Worm (Caenorhabditis elegans) whole organism, mixed stage, embryonic: ENCODE data around the gene T05H10.8.
A peak's percentile ranks its signal among the peaks of the same experiment; 100 is the strongest.

Source experiments
- blmp-1 ChIP-seq: fragments of 150-350 bp; optimal IDR thresholded peaks from 2 replicates; lab custom pipeline; 2014; ENCODE audit warnings: missing biosample characterization, missing genetic modification characterization
- ceh-43 ChIP-seq: fragments of 200-800 bp; sonication (Bioruptor generic); optimal IDR thresholded peaks from 2 replicates; lab custom pipeline; 2018; ENCODE audit warnings: mild to moderate bottlenecking, missing genetic modification characterization, moderate library complexity, missing compliant biosample characterization
- cnd-1 ChIP-seq: fragments of 200-800 bp; sonication (Bioruptor generic); optimal IDR thresholded peaks from 2 replicates; lab custom pipeline; 2018; ENCODE audit warnings: mild to moderate bottlenecking, missing genetic modification characterization, missing compliant biosample characterization
- drap-1 ChIP-seq: fragments of 200-800 bp; sonication (Bioruptor generic); optimal IDR thresholded peaks from 3 replicates; lab custom pipeline; 2018; ENCODE audit warnings: mild to moderate bottlenecking, missing genetic modification characterization, missing compliant biosample characterization
- elt-1 ChIP-seq: sonication (generic microtip); optimal IDR thresholded peaks from 2 replicates; lab custom pipeline; 2017; ENCODE audit warnings: missing genetic modification characterization, mild to moderate bottlenecking, missing compliant biosample characterization, antibody characterized with exemption, moderate library complexity, borderline replicate concordance; ENCODE audit not compliant: insufficient read depth
- elt-3 ChIP-seq: fragments of 150-350 bp; optimal IDR thresholded peaks from 2 replicates; lab custom pipeline; 2014; ENCODE audit warnings: missing biosample characterization, missing genetic modification characterization
- lsy-2 ChIP-seq: fragments of 150-350 bp; optimal IDR thresholded peaks from 2 replicates; lab custom pipeline; 2014; ENCODE audit warnings: missing biosample characterization, missing genetic modification characterization
- nhr-237 ChIP-seq: fragments of 150-350 bp; optimal IDR thresholded peaks from 2 replicates; lab custom pipeline; 2014; ENCODE audit warnings: missing biosample characterization, missing genetic modification characterization
- nhr-28 ChIP-seq: fragments of 150-350 bp; optimal IDR thresholded peaks from 2 replicates; lab custom pipeline; 2014; ENCODE audit warnings: missing biosample characterization, missing genetic modification characterization
- pha-4 ChIP-seq: fragments of 150-350 bp; optimal IDR thresholded peaks from 2 replicates; lab custom pipeline; 2018; ENCODE audit warnings: missing biosample characterization, missing genetic modification reagents, missing genetic modification characterization
- sem-2 ChIP-seq: fragments of 200-800 bp; sonication (Bioruptor generic); optimal IDR thresholded peaks from 2 replicates; lab custom pipeline; 2018; ENCODE audit warnings: mild to moderate bottlenecking, missing genetic modification characterization, missing compliant biosample characterization
- tbx-8 ChIP-seq: fragments of 200-800 bp; sonication (Bioruptor generic); optimal IDR thresholded peaks from 2 replicates; lab custom pipeline; 2018; ENCODE audit warnings: mild to moderate bottlenecking, missing genetic modification characterization, moderate library complexity, missing compliant biosample characterization
- ztf-11 ChIP-seq: fragments of 150-350 bp; optimal IDR thresholded peaks from 2 replicates; lab custom pipeline; 2014; ENCODE audit warnings: missing biosample characterization, missing genetic modification characterization

DNA sequence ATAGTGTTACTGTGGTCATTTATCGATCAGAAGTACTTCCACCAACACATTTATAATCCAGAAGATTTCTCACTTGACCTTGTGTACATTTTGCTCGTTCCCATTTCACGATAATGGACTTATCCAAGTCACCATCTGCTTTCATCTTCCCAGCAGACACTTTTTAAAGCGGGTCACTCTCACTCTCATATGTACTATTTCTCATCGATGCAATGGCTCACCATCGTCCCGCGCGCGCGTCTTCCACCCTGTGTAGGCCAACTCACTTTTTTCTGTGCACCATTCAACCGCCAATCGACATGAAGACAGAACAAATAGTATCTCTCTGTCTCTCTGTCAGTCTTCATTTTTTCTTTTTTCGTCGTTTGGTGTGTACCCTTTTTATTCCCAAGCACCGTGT lies 6.7 kb upstream of the T05H10.8 start:
- TF ChIP-seq lsy-2 (tag; lab: Kevin White, UChicago) (no peak), sem-2 (GFP tag; lab: Kevin White, UChicago) (no peak), nhr-237 (no peak), elt-1 (tag; lab: Kevin White, UChicago) (no peak), drap-1 (GFP tag; lab: Kevin White, UChicago) (no peak), pha-4 (no peak), elt-3 (tag; lab: Kevin White, UChicago) (no peak), blmp-1 (tag; lab: Kevin White, UChicago) (no peak), nhr-28 (tag; lab: Kevin White, UChicago) (no peak), tbx-8 (GFP tag; lab: Kevin White, UChicago) (no peak), ztf-11 (tag; lab: Kevin White, UChicago) (no peak), cnd-1 (peak; percentile 51), ceh-43 (no peak)
